Fruit fly (Drosophila melanogaster) whole organism, wandering third instar larva: ENCODE results near the gene CLS.

Experiments used
- Abd-B ChIP-seq: fragments of >200 bp; optimal IDR thresholded peaks from 2 replicates; lab custom pipeline; 2017; ENCODE audit warnings: missing biosample characterization, missing genetic modification characterization
- CG32264 ChIP-seq: fragments of 200-800 bp; sonication (Bioruptor generic); optimal IDR thresholded peaks from 2 replicates; lab custom pipeline; 2016; ENCODE audit warnings: missing biosample characterization, missing genetic modification characterization
- CG9705 ChIP-seq: fragments of 200-800 bp; sonication (Bioruptor generic); optimal IDR thresholded peaks from 2 replicates; lab custom pipeline; 2018; ENCODE audit warnings: missing biosample characterization, mild to moderate bottlenecking, missing genetic modification characterization
- CrebA ChIP-seq: fragments of 200-800 bp; sonication (Bioruptor generic); optimal IDR thresholded peaks from 2 replicates; lab custom pipeline; 2016; ENCODE audit warnings: missing biosample characterization, mild to moderate bottlenecking, missing genetic modification characterization, borderline replicate concordance
- Dfd ChIP-seq: fragments of >200 bp; optimal IDR thresholded peaks from 2 replicates; lab custom pipeline; 2017; ENCODE audit warnings: missing biosample characterization, missing genetic modification characterization
- Dif ChIP-seq: fragments of 200-275, 200-300 bp; sonication (Bioruptor generic); optimal IDR thresholded peaks from 2 replicates; lab custom pipeline; 2018; ENCODE audit warnings: missing biosample characterization, missing genetic modification characterization; ENCODE audit not compliant: partially characterized antibody
- GATAd ChIP-seq: sonication (Bioruptor generic); optimal IDR thresholded peaks from 2 replicates; lab custom pipeline; 2016; ENCODE audit warnings: missing biosample characterization, missing genetic modification characterization
- HLH106 ChIP-seq: fragments of 200-800 bp; optimal IDR thresholded peaks from 3 replicates; lab custom pipeline; 2019; ENCODE audit warnings: missing biosample characterization, mild to moderate bottlenecking, missing genetic modification characterization, moderate library complexity
- Hnf4 ChIP-seq: fragments of 200-800 bp; sonication (Bioruptor generic); optimal IDR thresholded peaks from 2 replicates; lab custom pipeline; 2016; ENCODE audit warnings: missing biosample characterization, mild to moderate bottlenecking, missing genetic modification characterization
- Hr78 ChIP-seq: fragments of >200 bp; optimal IDR thresholded peaks from 2 replicates; lab custom pipeline; 2017; ENCODE audit warnings: missing biosample characterization, missing genetic modification characterization
- Hr83 ChIP-seq: fragments of 200-300 bp; sonication (Bioruptor generic); optimal IDR thresholded peaks from 2 replicates; lab custom pipeline; 2016; ENCODE audit warnings: missing biosample characterization, mild to moderate bottlenecking, missing genetic modification characterization, moderate library complexity; ENCODE audit not compliant: poor library complexity, severe bottlenecking
- Jra ChIP-seq: sonication (Bioruptor generic); optimal IDR thresholded peaks from 2 replicates; lab custom pipeline; 2016; ENCODE audit warnings: missing biosample characterization, missing genetic modification characterization
- Mio ChIP-seq: sonication (Bioruptor generic); optimal IDR thresholded peaks from 2 replicates; lab custom pipeline; 2016; ENCODE audit warnings: missing biosample characterization, missing genetic modification characterization
- Myc ChIP-seq: fragments of >200 bp; optimal IDR thresholded peaks from 2 replicates; lab custom pipeline; 2017
- N ChIP-seq: fragments of >200 bp; optimal IDR thresholded peaks from 2 replicates; lab custom pipeline; 2018; ENCODE audit warnings: missing biosample characterization, missing external identifiers, missing genetic modification characterization
- OdsH ChIP-seq: fragments of 200-800 bp; sonication (Bioruptor generic); optimal IDR thresholded peaks from 2 replicates; lab custom pipeline; 2016; ENCODE audit warnings: missing biosample characterization, mild to moderate bottlenecking, missing genetic modification characterization
- Rel ChIP-seq, 2 experiments: fragments of 200-800 bp; sonication (Bioruptor generic) in 1 of 2; optimal IDR thresholded peaks; 2 replicates in 1 of 2; 3 replicates in 1 of 2; lab custom pipeline; 2016 to 2019; ENCODE audit warnings: mild to moderate bottlenecking in 2 of 2, missing biosample characterization in 2 of 2, missing genetic modification characterization in 2 of 2, moderate library complexity in 1 of 2
- Sp1 ChIP-seq: fragments of 200-800 bp; sonication (Bioruptor generic); optimal IDR thresholded peaks from 3 replicates; lab custom pipeline; 2019; ENCODE audit warnings: missing biosample characterization, mild to moderate bottlenecking, missing genetic modification characterization, moderate library complexity
- Vsx2 ChIP-seq: fragments of 200-300, 225-300 bp; sonication (Bioruptor generic); optimal IDR thresholded peaks from 2 replicates; lab custom pipeline; 2018; ENCODE audit warnings: missing biosample characterization, missing genetic modification characterization; ENCODE audit not compliant: partially characterized antibody
- br ChIP-seq: fragments of 200-800 bp; sonication (Bioruptor generic); optimal IDR thresholded peaks from 2 replicates; lab custom pipeline; 2016; ENCODE audit warnings: missing biosample characterization, missing genetic modification characterization
- brk ChIP-seq: fragments of 200-800 bp; sonication (Bioruptor generic); optimal IDR thresholded peaks from 2 replicates; lab custom pipeline; 2016; ENCODE audit warnings: missing biosample characterization, mild to moderate bottlenecking, missing genetic modification characterization
- dl ChIP-seq, 2 experiments: fragments of 175-275, 200-275 bp in 1 of 2; fragments of 200-275 bp in 1 of 2; sonication (Bioruptor generic); optimal IDR thresholded peaks; lab custom pipeline; 2018; ENCODE audit warnings: mild to moderate bottlenecking in 2 of 2, missing biosample characterization in 2 of 2, missing genetic modification characterization in 2 of 2, moderate library complexity in 2 of 2; ENCODE audit not compliant: partially characterized antibody in 2 of 2, insufficient read depth in 1 of 2
- dmrt93B ChIP-seq: fragments of 200-800 bp; sonication (Bioruptor generic); optimal IDR thresholded peaks from 2 replicates; lab custom pipeline; 2018; ENCODE audit warnings: missing biosample characterization, mild to moderate bottlenecking, missing genetic modification characterization
- dsf ChIP-seq: sonication (Bioruptor generic); optimal IDR thresholded peaks from 2 replicates; lab custom pipeline; 2016; ENCODE audit warnings: missing biosample characterization, missing genetic modification characterization, borderline replicate concordance
- ey ChIP-seq: fragments of 200-800 bp; sonication (Bioruptor generic); optimal IDR thresholded peaks from 2 replicates; lab custom pipeline; 2016; ENCODE audit warnings: missing biosample characterization, missing genetic modification characterization
- foxo ChIP-seq, 2 experiments: fragments of 200-800 bp; sonication (Bioruptor generic); optimal IDR thresholded peaks; 2 replicates in 1 of 2; 3 replicates in 1 of 2; lab custom pipeline; 2016 to 2017; ENCODE audit warnings: missing biosample characterization in 2 of 2, missing genetic modification characterization in 2 of 2
- fru ChIP-seq: fragments of 200-800 bp; sonication (Bioruptor generic); optimal IDR thresholded peaks from 3 replicates; lab custom pipeline; 2016; ENCODE audit warnings: missing biosample characterization, mild to moderate bottlenecking, missing genetic modification characterization
- h ChIP-seq: fragments of 200-800 bp; sonication (Bioruptor generic); optimal IDR thresholded peaks from 3 replicates; lab custom pipeline; 2016; ENCODE audit warnings: missing biosample characterization, mild to moderate bottlenecking, missing genetic modification characterization
- jim ChIP-seq: fragments of 175-275, 200-325 bp; sonication (Bioruptor generic); optimal IDR thresholded peaks from 2 replicates; lab custom pipeline; 2016; ENCODE audit warnings: missing biosample characterization, mild to moderate bottlenecking, missing genetic modification characterization
- lola ChIP-seq: fragments of >200 bp; optimal IDR thresholded peaks from 2 replicates; lab custom pipeline; 2017; ENCODE audit warnings: missing biosample characterization, missing genetic modification characterization
- pan ChIP-seq: fragments of >200 bp; optimal IDR thresholded peaks from 2 replicates; lab custom pipeline; 2017
- psq ChIP-seq: fragments of 200-800 bp; sonication (Bioruptor generic); optimal IDR thresholded peaks from 3 replicates; lab custom pipeline; 2017; ENCODE audit warnings: missing biosample characterization, mild to moderate bottlenecking, missing genetic modification characterization, moderate library complexity
- rgr ChIP-seq: fragments of 200-800 bp; sonication (Bioruptor generic); optimal IDR thresholded peaks from 3 replicates; lab custom pipeline; 2016; ENCODE audit warnings: missing biosample characterization, mild to moderate bottlenecking, missing genetic modification characterization
- sage ChIP-seq: fragments of 200-800 bp; sonication (Bioruptor generic); optimal IDR thresholded peaks from 2 replicates; lab custom pipeline; 2016; ENCODE audit warnings: missing biosample characterization, mild to moderate bottlenecking, missing genetic modification characterization
- sv ChIP-seq: fragments of 200-800 bp; sonication (Bioruptor generic); optimal IDR thresholded peaks from 3 replicates; lab custom pipeline; 2016; ENCODE audit warnings: missing biosample characterization, missing genetic modification characterization
- tai ChIP-seq: sonication (Bioruptor generic); optimal IDR thresholded peaks from 2 replicates; lab custom pipeline; 2016; ENCODE audit warnings: missing biosample characterization, missing genetic modification characterization
- usp ChIP-seq: fragments of >200 bp; optimal IDR thresholded peaks from 2 replicates; lab custom pipeline; 2017; ENCODE audit warnings: missing biosample characterization, missing genetic modification characterization
- woc ChIP-seq: sonication (Bioruptor generic); optimal IDR thresholded peaks from 2 replicates; lab custom pipeline; 2016; ENCODE audit warnings: missing biosample characterization, mild to moderate bottlenecking, missing genetic modification characterization

CLS gene

DNA sequence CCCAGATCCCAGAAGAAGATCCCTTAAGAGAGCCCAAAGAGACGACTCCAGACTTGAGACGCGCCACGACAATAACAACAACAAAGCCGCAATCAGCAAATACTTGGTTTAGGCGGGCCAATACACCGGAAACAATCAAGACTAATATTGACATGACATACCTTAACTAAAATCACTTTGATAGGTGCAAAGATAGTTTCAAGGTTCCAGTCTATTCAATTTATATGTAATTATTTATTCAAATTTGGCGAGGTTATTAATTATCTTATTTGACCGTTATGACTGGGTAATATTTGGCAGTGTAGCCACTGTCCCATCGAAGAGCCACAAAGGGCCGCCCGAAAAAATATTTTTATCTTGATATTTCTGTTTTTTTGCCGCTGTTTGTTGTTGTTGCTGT lies 46.7 kb downstream of the CLS start:
- TF ChIP-seq Sp1 (GFP tag; lab: Kevin White, UChicago): peak; percentile 96
- TF ChIP-seq Rel (GFP tag; optimal IDR thresholded peaks at IDR 0.05; lab: Kevin White, UChicago): peak; percentile 90
- peak; percentile 83 for TF ChIP-seq Rel (tag; optimal IDR thresholded peaks at IDR 0.05; lab: Kevin White, UChicago)
- TF ChIP-seq Dif (GFP tag; lab: Kevin White, UChicago): no peak
- TF ChIP-seq Jra: peak; percentile 88
- TF ChIP-seq usp: no peak
- peak; percentile 93 for TF ChIP-seq brk
- no peak for TF ChIP-seq jim (GFP tag; lab: Kevin White, UChicago)
- TF ChIP-seq rgr (GFP tag; lab: Kevin White, UChicago): peak; percentile 93
- TF ChIP-seq Myc (lab: Kevin White, UChicago): no peak
- peak; percentile 97 for TF ChIP-seq h (GFP tag; lab: Kevin White, UChicago)
- no peak for TF ChIP-seq Abd-B
- TF ChIP-seq br (GFP tag; lab: Kevin White, UChicago): peak; percentile 95
- TF ChIP-seq N (GFP tag; lab: Kevin White, UChicago): no peak
- TF ChIP-seq HLH106: peak; percentile 96
- peak; percentile 91 for TF ChIP-seq psq
- no peak for TF ChIP-seq dl (GFP tag; optimal IDR thresholded peaks at IDR 0.05; lab: Kevin White, UChicago; ENCODE audit: insufficient read depth in 1 of 2, partially characterized antibody in 2 of 2)
- peak; percentile 82 for TF ChIP-seq CG32264
- peak; percentile 92 for TF ChIP-seq woc (GFP tag; lab: Kevin White, UChicago)
- TF ChIP-seq dsf (GFP tag; lab: Kevin White, UChicago): peak; percentile 58
- TF ChIP-seq Dfd (GFP tag; lab: Kevin White, UChicago): no peak
- TF ChIP-seq Vsx2: no peak
- peak; percentile 55 to 97 for TF ChIP-seq foxo (GFP tag; optimal IDR thresholded peaks at IDR 0.05; lab: Kevin White, UChicago)
- no peak for TF ChIP-seq sv (GFP tag; lab: Kevin White, UChicago)
- no peak for TF ChIP-seq Hr83 (GFP tag; lab: Kevin White, UChicago)
- TF ChIP-seq fru (GFP tag; lab: Kevin White, UChicago): peak; percentile 97
- no peak for TF ChIP-seq GATAd (GFP tag; lab: Kevin White, UChicago)
- TF ChIP-seq Mio: peak; percentile 32
- peak; percentile 93 for TF ChIP-seq OdsH
- peak; percentile 89 for TF ChIP-seq CrebA (GFP tag; lab: Kevin White, UChicago)
- no peak for TF ChIP-seq pan (lab: Kevin White, UChicago)
- peak; percentile 88 for TF ChIP-seq CG9705 (GFP tag; lab: Kevin White, UChicago)
- TF ChIP-seq Hr78: no peak
- peak; percentile 89 for TF ChIP-seq sage (GFP tag; lab: Kevin White, UChicago)
- no peak for TF ChIP-seq lola (GFP tag; lab: Kevin White, UChicago)
- peak; percentile 91 for TF ChIP-seq ey
- TF ChIP-seq Hnf4 (GFP tag; lab: Kevin White, UChicago): peak; percentile 93
- peak; percentile 84 for TF ChIP-seq tai
- peak; percentile 87 for TF ChIP-seq dmrt93B (GFP tag; lab: Kevin White, UChicago)

DNA sequence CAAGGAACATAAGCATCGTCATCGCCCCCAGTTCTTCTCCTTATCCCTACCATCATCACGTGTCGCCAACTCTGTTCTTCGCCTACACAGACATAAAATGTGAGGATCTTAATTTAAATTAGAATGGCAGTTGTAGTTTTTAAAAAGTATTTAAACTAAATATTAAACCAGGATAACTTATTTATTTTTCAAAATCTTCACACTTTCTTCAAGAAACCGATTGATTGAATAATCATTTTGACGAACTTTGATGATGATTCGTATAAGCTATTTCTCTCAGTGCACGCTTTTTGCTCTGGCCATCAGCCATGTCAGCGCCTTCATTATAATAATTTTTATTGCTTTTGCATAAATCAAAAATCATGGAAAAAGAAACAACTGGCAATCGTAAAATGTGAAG lies 48.2 kb downstream of the CLS start:
- no peak for TF ChIP-seq Abd-B
- no peak for TF ChIP-seq Vsx2
- peak; percentile 76 for TF ChIP-seq psq
- TF ChIP-seq brk: peak; percentile 59
- peak; percentile 65 for TF ChIP-seq ey
- TF ChIP-seq Hr78: no peak
- TF ChIP-seq CG9705 (GFP tag; lab: Kevin White, UChicago): peak; percentile 1
- no peak for TF ChIP-seq dmrt93B (GFP tag; lab: Kevin White, UChicago)
- TF ChIP-seq Myc (lab: Kevin White, UChicago): no peak
- no peak for TF ChIP-seq N (GFP tag; lab: Kevin White, UChicago)
- peak; percentile 57 for TF ChIP-seq OdsH
- peak; percentile 3 for TF ChIP-seq tai
- TF ChIP-seq Dif (GFP tag; lab: Kevin White, UChicago): no peak
- peak; percentile 83 for TF ChIP-seq fru (GFP tag; lab: Kevin White, UChicago)
- TF ChIP-seq GATAd (GFP tag; lab: Kevin White, UChicago): no peak
- TF ChIP-seq h (GFP tag; lab: Kevin White, UChicago): peak; percentile 78
- no peak for TF ChIP-seq pan (lab: Kevin White, UChicago)
- TF ChIP-seq dsf (GFP tag; lab: Kevin White, UChicago): no peak
- no peak for TF ChIP-seq Hr83 (GFP tag; lab: Kevin White, UChicago)
- TF ChIP-seq rgr (GFP tag; lab: Kevin White, UChicago): peak; percentile 62
- peak; percentile 53 for TF ChIP-seq Hnf4 (GFP tag; lab: Kevin White, UChicago)
- peak; percentile 67 for TF ChIP-seq HLH106
- peak in 1 of 2 experiments; percentile 78 for TF ChIP-seq foxo (GFP tag; optimal IDR thresholded peaks at IDR 0.05; lab: Kevin White, UChicago)
- no peak for TF ChIP-seq jim (GFP tag; lab: Kevin White, UChicago)
- TF ChIP-seq sage (GFP tag; lab: Kevin White, UChicago): peak; percentile 50
- TF ChIP-seq lola (GFP tag; lab: Kevin White, UChicago): no peak
- TF ChIP-seq CG32264: peak; percentile 19
- no peak for TF ChIP-seq sv (GFP tag; lab: Kevin White, UChicago)
- no peak for TF ChIP-seq dl (GFP tag; optimal IDR thresholded peaks at IDR 0.05; lab: Kevin White, UChicago; ENCODE audit: insufficient read depth in 1 of 2, partially characterized antibody in 2 of 2)
- TF ChIP-seq Sp1 (GFP tag; lab: Kevin White, UChicago): peak; percentile 67
- no peak for TF ChIP-seq usp
- TF ChIP-seq Jra: peak; percentile 29
- TF ChIP-seq Dfd (GFP tag; lab: Kevin White, UChicago): no peak
- peak; percentile 58 for TF ChIP-seq br (GFP tag; lab: Kevin White, UChicago)
- no peak for TF ChIP-seq Mio
- TF ChIP-seq Rel (GFP tag; optimal IDR thresholded peaks at IDR 0.05; lab: Kevin White, UChicago): peak; percentile 45
- TF ChIP-seq Rel (tag; optimal IDR thresholded peaks at IDR 0.05; lab: Kevin White, UChicago): no peak
- TF ChIP-seq woc (GFP tag; lab: Kevin White, UChicago): peak; percentile 54
- peak; percentile 57 for TF ChIP-seq CrebA (GFP tag; lab: Kevin White, UChicago)
- TF ChIP-seq, all 38 proteins: peak for 20
